Worm (Caenorhabditis elegans): ENCODE data around the gene aqp-4.

ce11 chrV:9779418-9779817 is 42.1 kb downstream of the aqp-4 start, which contains the start of gene F46B6.4:
- TF ChIP-seq lsy-27 (tag; optimal IDR thresholded peaks at IDR 0.05; ENCODE audit: borderline replicate concordance, insufficient read depth) (no peak), chd-7 (tag; optimal IDR thresholded peaks at IDR 0.05) (no peak), snpc-4 (GFP tag; optimal IDR thresholded peaks at IDR 0.05) (no peak), snpc-4 (tag; optimal IDR thresholded peaks at IDR 0.05) (no peak), ceh-79 (tag; optimal IDR thresholded peaks at IDR 0.05) (no peak), nhr-27 (tag; optimal IDR thresholded peaks at IDR 0.05) (no peak), rcor-1 (GFP tag; IDR thresholded peaks at IDR 0.05) (no peak), egrh-3 (GFP tag; IDR thresholded peaks at IDR 0.05) (no peak), ceh-40 (GFP tag; IDR thresholded peaks at IDR 0.05) (no peak), bed-1 (GFP tag; IDR thresholded peaks at IDR 0.05) (no peak), F57A8.1 (GFP tag; optimal IDR thresholded peaks at IDR 0.05) (no peak), ama-1 (optimal IDR thresholded peaks at IDR 0.05) (no peak), ama-1 (GFP tag; optimal IDR thresholded peaks at IDR 0.05) (no peak), nhr-120 (GFP tag; IDR thresholded peaks at IDR 0.05) (no peak), pha-4 (tag; optimal IDR thresholded peaks at IDR 0.05) (no peak)

Measured in whole organism, young adult.